Worm (Caenorhabditis elegans) whole organism, young adult: Measurements from ENCODE around the gene scl-8.

ENCODE experiments used
- B0035.1 ChIP-seq: sonication (generic microtip); optimal IDR thresholded peaks from 2 replicates; lab custom pipeline; 2016; ENCODE audit warnings: missing genetic modification characterization, mild to moderate bottlenecking, missing compliant biosample characterization, missing genotype, missing genetic modification reagents
- F37B4.10 ChIP-seq: fragments of 200-800 bp; sonication (Bioruptor generic); IDR thresholded peaks from 2 replicates; pipeline ENCODE4 v1.3.6; 2022; ENCODE audit warnings: missing genetic modification characterization, missing compliant biosample characterization
- F55B11.4 ChIP-seq: sonication (generic microtip); optimal IDR thresholded peaks from 2 replicates; lab custom pipeline; 2016; ENCODE audit warnings: missing compliant biosample characterization, missing genetic modification characterization, borderline replicate concordance; ENCODE audit not compliant: insufficient read depth
- Y53F4B.3 ChIP-seq: fragments of 200-800 bp; sonication (Bioruptor generic); IDR thresholded peaks from 2 replicates; pipeline ENCODE4 v1.3.6; 2022; ENCODE audit warnings: missing genetic modification reagents, missing genetic modification characterization, missing compliant biosample characterization
- Y53G8AR.9 ChIP-seq: fragments of 200-800 bp; sonication (Bioruptor generic); conservative IDR thresholded peaks from 2 replicates; pipeline ENCODE4 v1.3.6; 2022; ENCODE audit warnings: missing genetic modification reagents, missing genetic modification characterization, missing compliant biosample characterization
- Y56A3A.18 ChIP-seq: fragments of 200-800 bp; sonication (Bioruptor generic); IDR thresholded peaks from 2 replicates; pipeline ENCODE4 v1.3.6; 2022; ENCODE audit warnings: missing genetic modification reagents, missing genetic modification characterization, missing compliant biosample characterization
- ZK185.1 ChIP-seq: sonication (generic microtip); optimal IDR thresholded peaks from 2 replicates; lab custom pipeline; 2016; ENCODE audit warnings: mild to moderate bottlenecking, missing genetic modification characterization, missing compliant biosample characterization; ENCODE audit not compliant: poor library complexity, severe bottlenecking
- akir-1 ChIP-seq: fragments of 200-800 bp; sonication (Bioruptor generic); optimal IDR thresholded peaks from 2 replicates; lab custom pipeline; 2018; ENCODE audit warnings: mild to moderate bottlenecking, missing genetic modification characterization, moderate library complexity, missing compliant biosample characterization
- ama-1 ChIP-seq, 3 experiments: fragments of 150-350 bp in 1 of 3; sonication (generic microtip) in 2 of 3; optimal IDR thresholded peaks; 2 replicates each; lab custom pipeline; 2014 to 2018; ENCODE audit warnings: missing biosample characterization in 2 of 3, missing genetic modification characterization in 2 of 3, missing genetic modification reagents in 2 of 3
- aptf-2 ChIP-seq: fragments of 200-800 bp; sonication (Bioruptor generic); conservative IDR thresholded peaks from 2 replicates; pipeline ENCODE4 v1.3.6; 2022; ENCODE audit warnings: missing genetic modification reagents, missing genetic modification characterization, missing compliant biosample characterization
- aptf-3 ChIP-seq: fragments of 200-800 bp; sonication (Bioruptor generic); IDR thresholded peaks from 2 replicates; pipeline ENCODE4 v1.3.6; 2022; ENCODE audit warnings: missing genetic modification characterization, missing compliant biosample characterization
- attf-3 ChIP-seq: fragments of 200-800 bp; sonication (Bioruptor generic); conservative IDR thresholded peaks from 2 replicates; pipeline ENCODE4 v1.3.6; 2022; ENCODE audit warnings: missing genetic modification reagents, missing genetic modification characterization, missing compliant biosample characterization
- cebp-2 ChIP-seq: fragments of 200-800 bp; sonication (Bioruptor generic); IDR thresholded peaks from 2 replicates; pipeline ENCODE4 v1.3.6; 2022; ENCODE audit warnings: missing genetic modification characterization, missing compliant biosample characterization
- ceh-27 ChIP-seq: fragments of 200-800 bp; sonication (Bioruptor generic); optimal IDR thresholded peaks from 2 replicates; lab custom pipeline; 2018; ENCODE audit warnings: mild to moderate bottlenecking, missing genetic modification characterization, moderate library complexity, missing compliant biosample characterization
- ceh-40 ChIP-seq: fragments of 200-800 bp; sonication (Bioruptor generic); IDR thresholded peaks from 2 replicates; pipeline ENCODE4 v1.3.6; 2022; ENCODE audit warnings: missing genetic modification characterization, missing compliant biosample characterization
- ceh-58 ChIP-seq: fragments of 200-800 bp; sonication (Bioruptor generic); IDR thresholded peaks from 2 replicates; pipeline ENCODE4 v1.3.6; 2022; ENCODE audit warnings: missing genetic modification characterization, missing compliant biosample characterization
- egl-18 ChIP-seq: fragments of 200-800 bp; sonication (Bioruptor generic); IDR thresholded peaks from 2 replicates; pipeline ENCODE4 v1.3.6; 2022; ENCODE audit warnings: missing genetic modification reagents, missing genetic modification characterization, missing compliant biosample characterization
- ekl-4 ChIP-seq: fragments of 200-800 bp; sonication (Bioruptor generic); IDR thresholded peaks from 2 replicates; pipeline ENCODE4 v1.3.6; 2022; ENCODE audit warnings: missing genetic modification reagents, missing genetic modification characterization, missing compliant biosample characterization
- ets-4 ChIP-seq: fragments of 200-800 bp; sonication (Bioruptor generic); optimal IDR thresholded peaks from 2 replicates; lab custom pipeline; 2018; ENCODE audit warnings: mild to moderate bottlenecking, missing genetic modification characterization, missing compliant biosample characterization
- fkh-3 ChIP-seq: sonication (generic microtip); optimal IDR thresholded peaks from 2 replicates; lab custom pipeline; 2016; ENCODE audit warnings: mild to moderate bottlenecking, missing genetic modification characterization, missing compliant biosample characterization
- gei-17 ChIP-seq: fragments of 200-800 bp; sonication (Bioruptor generic); optimal IDR thresholded peaks from 2 replicates; lab custom pipeline; 2018; ENCODE audit warnings: mild to moderate bottlenecking, missing genetic modification characterization, missing compliant biosample characterization
- hlh-26 ChIP-seq: fragments of 200-800 bp; sonication (Bioruptor generic); conservative IDR thresholded peaks from 2 replicates; pipeline ENCODE4 v1.3.6; 2022; ENCODE audit warnings: missing genetic modification reagents, missing genetic modification characterization, missing compliant biosample characterization
- let-607 ChIP-seq, 2 experiments: fragments of 200-800 bp in 1 of 2; sonication (Bioruptor generic) in 1 of 2; sonication (generic microtip) in 1 of 2; optimal IDR thresholded peaks; 2 replicates each; lab custom pipeline; 2016 to 2018; ENCODE audit warnings: mild to moderate bottlenecking in 2 of 2, missing compliant biosample characterization in 2 of 2, missing genetic modification characterization in 2 of 2, moderate library complexity in 2 of 2, missing genotype in 1 of 2
- lin-26 ChIP-seq: fragments of 200-800 bp; sonication (Bioruptor generic); IDR thresholded peaks from 2 replicates; pipeline ENCODE4 v1.3.6; 2022; ENCODE audit warnings: missing genetic modification reagents, missing genetic modification characterization, missing compliant biosample characterization
- lin-40 ChIP-seq: sonication (generic microtip); optimal IDR thresholded peaks from 2 replicates; lab custom pipeline; 2016; ENCODE audit warnings: missing genetic modification characterization, mild to moderate bottlenecking, missing compliant biosample characterization, missing genotype, missing genetic modification reagents
- lin-54 ChIP-seq: fragments of 200-800 bp; sonication (Bioruptor generic); optimal IDR thresholded peaks from 2 replicates; lab custom pipeline; 2018; ENCODE audit warnings: mild to moderate bottlenecking, missing genetic modification characterization, missing compliant biosample characterization
- lir-1 ChIP-seq: fragments of 200-800 bp; sonication (Bioruptor generic); conservative IDR thresholded peaks from 2 replicates; pipeline ENCODE4 v1.3.6; 2022; ENCODE audit warnings: missing genetic modification reagents, missing genetic modification characterization, missing compliant biosample characterization
- madf-10 ChIP-seq: sonication (generic microtip); optimal IDR thresholded peaks from 2 replicates; lab custom pipeline; 2016; ENCODE audit warnings: mild to moderate bottlenecking, missing genetic modification characterization, missing compliant biosample characterization
- madf-3 ChIP-seq: fragments of 200-800 bp; sonication (Bioruptor generic); IDR thresholded peaks from 2 replicates; pipeline ENCODE4 v1.3.6; 2022; ENCODE audit warnings: missing genetic modification reagents, missing genetic modification characterization, missing compliant biosample characterization
- madf-6 ChIP-seq: fragments of 200-800 bp; sonication (Bioruptor generic); IDR thresholded peaks from 2 replicates; pipeline ENCODE4 v1.3.6; 2022; ENCODE audit warnings: missing genetic modification reagents, missing genetic modification characterization, missing compliant biosample characterization
- mcd-1 ChIP-seq: fragments of 200-800 bp; sonication (Bioruptor generic); IDR thresholded peaks from 2 replicates; pipeline ENCODE4 v1.3.6; 2022; ENCODE audit warnings: missing genetic modification reagents, missing genetic modification characterization, missing compliant biosample characterization
- nfya-1 ChIP-seq: sonication (generic microtip); optimal IDR thresholded peaks from 2 replicates; lab custom pipeline; 2017; ENCODE audit warnings: antibody characterized with exemption, missing compliant biosample characterization, missing genetic modification characterization, borderline replicate concordance; ENCODE audit not compliant: insufficient read depth
- nfya-2 ChIP-seq: fragments of 200-800 bp; sonication (Bioruptor generic); IDR thresholded peaks from 2 replicates; pipeline ENCODE4 v1.3.6; 2022; ENCODE audit warnings: missing genetic modification reagents, missing genetic modification characterization, missing compliant biosample characterization
- nfyb-1 ChIP-seq: fragments of 200-800 bp; sonication (Bioruptor generic); IDR thresholded peaks from 2 replicates; pipeline ENCODE4 v1.3.6; 2022; ENCODE audit warnings: missing genetic modification reagents, missing genetic modification characterization, missing compliant biosample characterization
- nhr-80 ChIP-seq: sonication (generic microtip); optimal IDR thresholded peaks from 2 replicates; lab custom pipeline; 2016; ENCODE audit warnings: missing genetic modification characterization, missing compliant biosample characterization
- pbrm-1 ChIP-seq: fragments of 200-800 bp; sonication (Bioruptor generic); IDR thresholded peaks from 2 replicates; pipeline ENCODE4 v1.3.6; 2022; ENCODE audit warnings: missing genetic modification reagents, missing genetic modification characterization, missing compliant biosample characterization
- rec-8 ChIP-seq, 2 experiments: sonication (generic microtip); optimal IDR thresholded peaks; 2 replicates each; lab custom pipeline; 2016; ENCODE audit warnings: mild to moderate bottlenecking in 2 of 2, missing genetic modification characterization in 2 of 2, missing genetic modification reagents in 2 of 2, missing genotype in 2 of 2, missing biosample characterization in 1 of 2, missing compliant biosample characterization in 1 of 2, moderate library complexity in 1 of 2
- snpc-1.1 ChIP-seq: sonication (generic microtip); optimal IDR thresholded peaks from 2 replicates; lab custom pipeline; 2017; ENCODE audit warnings: missing genetic modification characterization, mild to moderate bottlenecking, missing compliant biosample characterization, antibody characterized with exemption, moderate library complexity, missing genotype, missing genetic modification reagents; ENCODE audit not compliant: insufficient read depth
- somi-1 ChIP-seq: fragments of 200-800 bp; sonication (Bioruptor generic); optimal IDR thresholded peaks from 2 replicates; lab custom pipeline; 2018; ENCODE audit warnings: mild to moderate bottlenecking, missing genetic modification characterization, missing compliant biosample characterization
- unc-62 ChIP-seq: fragments of 150-350 bp; optimal IDR thresholded peaks from 2 replicates; lab custom pipeline; 2014; ENCODE audit warnings: missing biosample characterization, missing genetic modification reagents, missing genetic modification characterization
- zfh-2 ChIP-seq: fragments of 200-800 bp; sonication (Bioruptor generic); conservative IDR thresholded peaks from 2 replicates; pipeline ENCODE4 v1.3.6; 2022; ENCODE audit warnings: missing genetic modification reagents, missing genetic modification characterization, missing compliant biosample characterization
- ztf-18 ChIP-seq: sonication (generic microtip); optimal IDR thresholded peaks from 2 replicates; lab custom pipeline; 2016; ENCODE audit warnings: missing genotype, mild to moderate bottlenecking, missing genetic modification characterization, missing compliant biosample characterization
- ztf-26 ChIP-seq: sonication (generic microtip); optimal IDR thresholded peaks from 2 replicates; lab custom pipeline; 2017; ENCODE audit warnings: missing genetic modification characterization, missing compliant biosample characterization

scl-8 gene

DNA sequence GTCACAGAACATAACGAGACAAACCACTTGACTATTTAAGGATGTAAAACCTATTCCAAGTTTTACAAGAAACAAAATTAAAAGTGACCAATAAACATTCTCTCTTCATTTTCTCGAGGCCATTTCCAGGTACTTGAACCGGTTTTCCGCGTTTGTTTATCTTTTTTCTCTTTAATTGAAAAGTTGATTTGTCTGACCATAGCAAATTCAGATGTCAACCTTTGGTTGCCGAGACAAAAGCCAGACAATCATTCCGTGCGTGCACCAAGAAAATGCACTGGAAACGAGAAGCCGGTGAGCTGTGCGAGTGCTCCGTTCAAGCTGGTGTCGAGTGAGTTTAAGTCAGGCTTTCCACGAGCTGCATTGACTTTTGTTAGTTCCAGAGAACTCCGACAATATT, 10.6 kb downstream of the scl-8 start (continued):
- no peak for TF ChIP-seq hlh-26 (GFP tag; lab: Robert Waterston, UW)
- TF ChIP-seq egl-18 (GFP tag; lab: Robert Waterston, UW), result no peak
- peak; percentile 19 for TF ChIP-seq ceh-27 (GFP tag; lab: Kevin White, UChicago)
- TF ChIP-seq lir-1, result no peak
- TF ChIP-seq let-607 (tag; optimal IDR thresholded peaks at IDR 0.05; lab: Kevin White, UChicago), result no peak

DNA sequence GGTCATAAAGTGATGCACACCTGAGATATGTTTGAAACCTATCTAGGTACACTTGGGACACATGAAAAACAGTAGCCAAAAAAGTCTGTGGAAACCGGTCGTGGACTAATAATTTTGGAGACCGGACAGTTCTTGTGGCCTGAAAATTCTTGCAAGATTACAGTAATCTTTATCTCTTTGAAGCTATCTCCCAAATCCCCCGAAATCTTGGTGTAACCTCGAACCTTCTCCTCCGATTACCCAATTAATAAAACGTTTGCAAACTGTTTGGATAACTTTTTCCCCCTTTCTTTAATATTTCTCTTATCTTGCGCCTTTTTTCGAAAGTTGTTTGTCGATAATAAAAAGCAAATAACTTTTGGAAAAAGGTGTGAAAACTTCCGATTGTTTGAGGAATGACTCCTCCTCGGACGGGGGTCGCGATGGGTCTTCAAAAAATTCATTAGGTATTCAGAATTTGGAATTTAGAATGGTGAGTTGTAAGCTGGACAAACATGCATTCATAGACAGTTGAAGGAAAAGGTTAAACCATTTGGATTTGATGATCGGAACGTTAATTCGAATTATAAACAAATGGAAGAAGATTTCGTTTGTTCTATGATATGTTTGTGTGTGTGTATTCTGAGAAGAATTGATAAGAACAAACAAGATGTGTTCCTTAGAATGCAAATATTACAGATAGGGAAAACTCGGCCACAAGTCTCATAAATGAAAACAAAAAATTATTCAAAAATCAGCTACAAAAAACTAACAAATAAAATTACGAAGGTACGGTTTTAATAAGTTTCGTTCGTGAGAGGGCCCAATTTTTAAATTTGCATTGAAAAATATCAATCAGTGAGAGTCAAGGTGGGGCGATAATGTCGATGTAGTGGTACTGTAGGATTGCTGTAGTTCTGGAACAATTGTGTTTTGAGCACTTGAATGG, 11.6 kb downstream of the scl-8 start:
- TF ChIP-seq cebp-2 (GFP tag; lab: Robert Waterston, UW) (peak; percentile 6; the same call in 1 of the 2 replicates), mcd-1 (GFP tag; lab: Robert Waterston, UW) (0 out of 2 replicates have a peak, but pooled peaks have one; percentile 20), somi-1 (GFP tag; lab: Kevin White, UChicago) (peak; percentile 59), Y53G8AR.9 (peak; percentile 28; the same call in 1 of the 2 replicates), pbrm-1 (GFP tag; lab: Robert Waterston, UW) (no peak), rec-8 (tag; optimal IDR thresholded peaks at IDR 0.05; lab: Kevin White, UChicago) (no peak), ceh-40 (GFP tag; lab: Robert Waterston, UW) (0 out of 2 replicates have a peak, but pooled peaks have one; percentile 1), nfyb-1 (GFP tag; lab: Robert Waterston, UW) (0 out of 2 replicates have a peak, but pooled peaks have one; percentile 40), ets-4 (no peak), ztf-18 (tag; lab: Kevin White, UChicago) (no peak), zfh-2 (GFP tag; lab: Robert Waterston, UW) (no peak), nhr-80 (tag; lab: Kevin White, UChicago) (no peak), lin-40 (tag; lab: Kevin White, UChicago) (peak; percentile 36), gei-17 (GFP tag; lab: Kevin White, UChicago) (no peak), akir-1 (GFP tag; lab: Kevin White, UChicago) (no peak), aptf-2 (GFP tag; lab: Robert Waterston, UW) (no peak), lin-26 (peak; percentile 22; the same call in 1 of the 2 replicates), ekl-4 (GFP tag; lab: Robert Waterston, UW) (no peak), aptf-3 (GFP tag; lab: Robert Waterston, UW) (no peak), madf-3 (GFP tag; lab: Robert Waterston, UW) (0 out of 2 replicates have a peak, but pooled peaks have one; percentile 3), attf-3 (no peak), F55B11.4 (tag; lab: Kevin White, UChicago) (no peak), let-607 (tag; optimal IDR thresholded peaks at IDR 0.05; lab: Kevin White, UChicago) (no peak), ZK185.1 (peak; percentile 20), fkh-3 (tag; lab: Kevin White, UChicago) (no peak), nfya-2 (GFP tag; lab: Robert Waterston, UW) (no peak), madf-6 (GFP tag; lab: Robert Waterston, UW) (no peak), Y53F4B.3 (no peak), lin-54 (no peak), ama-1 (optimal IDR thresholded peaks at IDR 0.05; lab: Kevin White, UChicago) (no peak), ama-1 (GFP tag; optimal IDR thresholded peaks at IDR 0.05; lab: Kevin White, UChicago) (no peak), unc-62 (GFP tag; lab: Kevin White, UChicago) (no peak), madf-10 (no peak), Y56A3A.18 (no peak; the same call in 1 of the 2 replicates), nfya-1 (tag; lab: Kevin White, UChicago) (no peak), B0035.1 (tag; lab: Kevin White, UChicago) (no peak), F37B4.10 (no peak), snpc-1.1 (tag; lab: Kevin White, UChicago) (no peak), ceh-58 (GFP tag; lab: Robert Waterston, UW) (no peak), ztf-26 (tag; lab: Kevin White, UChicago) (no peak)
